Fruit fly (Drosophila melanogaster): ENCODE data around the gene CG13994.

Gene CG13994

DNA sequence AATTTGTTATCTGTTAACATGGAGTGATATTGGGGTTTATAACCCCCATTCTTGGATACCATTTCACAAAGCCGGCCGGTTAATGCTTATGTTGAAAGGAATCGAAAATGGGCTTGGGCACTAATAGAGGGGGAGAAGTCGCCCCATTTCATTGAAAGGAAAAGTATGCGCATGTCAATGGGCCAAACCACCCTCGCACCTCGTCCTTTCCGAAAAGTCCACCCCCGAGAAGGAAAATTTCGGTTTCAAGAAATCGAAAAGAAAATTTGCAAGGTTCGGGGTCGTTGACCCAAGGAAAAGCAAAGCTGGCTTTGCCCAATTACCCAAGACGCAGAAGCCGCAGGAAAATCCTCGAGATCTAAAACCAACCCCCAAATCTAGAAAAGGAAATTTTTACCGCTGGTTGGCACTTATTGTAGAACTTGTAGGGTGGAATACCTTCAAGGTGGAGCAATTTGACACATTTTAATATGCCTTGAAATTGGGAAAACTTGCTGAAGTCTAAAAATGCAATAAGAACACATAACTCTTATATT lies 14.1 kb downstream of the CG13994 start:
- TF ChIP-seq CG8478 (optimal IDR thresholded peaks at IDR 0.05) (no peak), CTCF (optimal IDR thresholded peaks at IDR 0.05) (no peak)

dm6 chr2L:6077632-6078031 lies 14.8 kb downstream of the CG13994 start:
- no peak for TF ChIP-seq CTCF (optimal IDR thresholded peaks at IDR 0.05)
- no peak for TF ChIP-seq CG8478 (optimal IDR thresholded peaks at IDR 0.05)

DNA sequence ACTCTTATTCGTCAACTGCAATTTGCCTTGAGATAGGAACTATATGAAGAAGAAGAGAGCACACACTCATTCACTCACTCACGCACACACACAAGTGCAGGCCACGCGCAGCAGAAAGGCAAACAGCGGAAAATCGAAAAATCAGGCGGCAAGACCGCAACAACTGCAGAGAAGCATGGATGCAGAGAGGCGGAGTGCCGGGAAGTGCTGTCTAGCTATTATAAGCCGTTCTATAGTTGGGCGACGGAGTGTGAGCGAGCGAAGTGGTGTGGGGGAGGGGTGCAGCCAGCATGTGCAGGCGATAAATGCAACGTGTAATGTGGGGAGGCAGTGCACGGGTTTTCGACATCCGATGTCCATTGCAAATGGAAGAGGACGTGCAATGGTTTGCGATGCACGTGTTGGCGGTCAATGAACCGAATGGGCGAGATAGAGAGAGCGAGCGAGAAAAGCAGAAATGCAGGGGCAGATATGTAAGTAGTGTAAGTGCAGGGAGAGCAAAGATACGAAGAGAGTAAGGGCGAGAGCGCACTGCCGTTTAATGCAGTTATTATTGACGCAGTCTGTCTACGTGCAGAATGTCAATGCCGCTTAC lies 16.1 kb downstream of the CG13994 start:
- TF ChIP-seq CTCF (optimal IDR thresholded peaks at IDR 0.05), result no peak
- TF ChIP-seq CG8478 (optimal IDR thresholded peaks at IDR 0.05), result no peak

DNA sequence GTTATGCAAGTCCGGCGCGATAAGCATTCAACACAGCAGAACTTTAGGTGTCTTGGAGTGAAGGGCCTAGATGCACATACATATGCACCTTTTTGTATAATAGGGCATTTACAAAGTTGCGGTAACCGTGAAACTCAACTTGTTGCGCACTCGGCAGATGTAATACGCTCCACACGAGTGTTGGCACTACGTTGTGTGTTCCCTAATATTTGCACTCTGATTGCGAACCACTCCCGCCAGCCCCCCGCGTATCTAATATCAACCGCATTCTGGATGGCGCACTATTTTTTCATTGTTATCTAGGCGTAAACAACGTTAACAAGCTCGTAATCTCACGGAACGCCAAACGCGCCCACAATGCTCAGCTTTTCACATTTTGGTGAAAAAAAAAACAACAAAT lies 17.5 kb downstream of the CG13994 start:
- no peak for TF ChIP-seq CTCF (optimal IDR thresholded peaks at IDR 0.05)
- TF ChIP-seq CG8478 (optimal IDR thresholded peaks at IDR 0.05), result no peak

dm6 chr2L:6081134-6081832 lies 18.5 kb downstream of the CG13994 start:
- TF ChIP-seq CG8478 (optimal IDR thresholded peaks at IDR 0.05), result no peak
- no peak for TF ChIP-seq CTCF (optimal IDR thresholded peaks at IDR 0.05)

DNA sequence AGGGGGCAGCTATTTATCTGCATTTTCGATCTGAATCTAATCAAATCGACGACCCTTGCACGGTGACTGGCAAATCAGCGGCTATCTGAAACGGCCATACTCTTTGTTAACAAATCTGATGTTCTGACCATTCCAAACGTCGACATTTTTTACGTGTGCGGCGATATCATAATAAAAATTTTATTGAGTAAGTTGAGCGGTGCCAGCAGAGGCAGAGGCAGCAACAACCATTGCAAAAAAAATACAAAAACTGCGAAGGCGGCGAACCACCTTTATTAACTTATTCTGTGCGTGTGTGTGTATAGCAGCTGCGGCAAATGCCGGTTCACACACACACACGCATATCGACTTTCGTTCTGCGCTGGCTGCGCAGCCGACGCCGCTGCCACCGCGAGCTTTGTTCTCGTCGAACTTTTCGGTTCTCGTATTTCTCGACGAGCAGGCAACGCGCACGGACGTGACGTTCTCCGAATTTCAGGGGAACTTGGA lies 19.4 kb downstream of the CG13994 start, which contains the start of gene Kr-h1:
TSS of gene Kr-h1 (plus strand) at position 447 of the 489 bp plus-strand sequence.
- TF ChIP-seq CTCF (optimal IDR thresholded peaks at IDR 0.05) (no peak), CG8478 (optimal IDR thresholded peaks at IDR 0.05) (no peak)

DNA sequence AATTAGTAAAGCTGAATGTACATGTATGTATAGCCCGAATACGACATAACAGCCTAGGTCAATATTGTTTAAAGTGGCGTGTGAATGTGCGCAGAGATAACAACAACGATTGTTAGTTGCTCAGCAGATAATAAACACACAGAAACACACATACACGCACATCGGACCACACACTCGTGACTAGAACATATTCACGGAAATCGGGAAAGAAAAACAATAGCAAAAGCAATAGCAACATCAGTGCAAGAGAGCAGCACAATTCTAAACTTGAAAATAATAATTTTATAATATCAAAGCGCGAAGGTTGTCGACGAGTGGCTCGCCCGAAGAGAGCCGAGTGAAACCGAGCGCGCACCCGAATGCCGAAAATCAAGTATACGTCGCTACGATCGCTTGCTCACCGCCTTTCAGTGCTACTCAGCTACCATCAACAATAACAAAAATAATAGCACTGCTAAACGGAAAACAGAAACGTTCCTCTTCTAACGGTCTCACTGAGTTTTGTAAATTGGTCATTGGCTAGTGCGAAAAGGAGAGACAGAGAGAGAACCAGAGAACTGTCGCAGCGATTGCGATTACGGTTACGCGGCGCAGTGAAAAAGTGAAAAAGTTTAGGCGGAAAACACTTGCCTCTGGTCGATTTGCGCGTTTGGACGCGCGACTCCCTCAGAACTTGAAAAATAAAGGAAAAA lies 20.3 kb downstream of the CG13994 start:
- TF ChIP-seq CG8478 (optimal IDR thresholded peaks at IDR 0.05) (no peak), CTCF (optimal IDR thresholded peaks at IDR 0.05) (no peak)

DNA sequence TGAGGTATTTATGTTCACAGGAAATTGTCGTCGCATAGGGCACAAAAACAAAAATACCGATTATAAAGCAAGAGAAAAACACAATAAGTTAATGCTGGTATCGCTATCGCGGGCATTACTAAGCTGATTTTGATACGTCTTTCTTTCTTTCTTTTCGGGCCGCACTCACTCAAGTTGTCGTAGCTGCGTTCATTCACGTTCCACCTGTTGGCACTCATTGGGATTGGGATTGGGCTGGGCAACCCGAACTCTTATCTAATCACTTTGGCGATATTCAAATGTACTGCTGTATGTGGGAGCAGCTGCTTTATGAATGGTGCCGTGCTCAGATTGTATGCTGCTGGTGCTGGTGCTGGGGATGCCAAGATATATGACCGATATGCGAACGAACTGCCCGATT lies 21.9 kb downstream of the CG13994 start:
- no peak for TF ChIP-seq CTCF (optimal IDR thresholded peaks at IDR 0.05)
- TF ChIP-seq CG8478 (optimal IDR thresholded peaks at IDR 0.05), result no peak

dm6 chr2L:6085733-6086317 lies 23.0 kb downstream of the CG13994 start:
- TF ChIP-seq CG8478 (optimal IDR thresholded peaks at IDR 0.05) (no peak), CTCF (optimal IDR thresholded peaks at IDR 0.05) (no peak)

- TF ChIP-seq CG8478 (optimal IDR thresholded peaks at IDR 0.05) (no peak), CTCF (optimal IDR thresholded peaks at IDR 0.05) (no peak)
These were observed 24.0 kb downstream of the CG13994 start for dm6 chr2L:6086771-6087170.

dm6 chr2L:6087685-6088084 lies 24.9 kb downstream of the CG13994 start:
- no peak for TF ChIP-seq CG8478 (optimal IDR thresholded peaks at IDR 0.05)
- no peak for TF ChIP-seq CTCF (optimal IDR thresholded peaks at IDR 0.05)

DNA sequence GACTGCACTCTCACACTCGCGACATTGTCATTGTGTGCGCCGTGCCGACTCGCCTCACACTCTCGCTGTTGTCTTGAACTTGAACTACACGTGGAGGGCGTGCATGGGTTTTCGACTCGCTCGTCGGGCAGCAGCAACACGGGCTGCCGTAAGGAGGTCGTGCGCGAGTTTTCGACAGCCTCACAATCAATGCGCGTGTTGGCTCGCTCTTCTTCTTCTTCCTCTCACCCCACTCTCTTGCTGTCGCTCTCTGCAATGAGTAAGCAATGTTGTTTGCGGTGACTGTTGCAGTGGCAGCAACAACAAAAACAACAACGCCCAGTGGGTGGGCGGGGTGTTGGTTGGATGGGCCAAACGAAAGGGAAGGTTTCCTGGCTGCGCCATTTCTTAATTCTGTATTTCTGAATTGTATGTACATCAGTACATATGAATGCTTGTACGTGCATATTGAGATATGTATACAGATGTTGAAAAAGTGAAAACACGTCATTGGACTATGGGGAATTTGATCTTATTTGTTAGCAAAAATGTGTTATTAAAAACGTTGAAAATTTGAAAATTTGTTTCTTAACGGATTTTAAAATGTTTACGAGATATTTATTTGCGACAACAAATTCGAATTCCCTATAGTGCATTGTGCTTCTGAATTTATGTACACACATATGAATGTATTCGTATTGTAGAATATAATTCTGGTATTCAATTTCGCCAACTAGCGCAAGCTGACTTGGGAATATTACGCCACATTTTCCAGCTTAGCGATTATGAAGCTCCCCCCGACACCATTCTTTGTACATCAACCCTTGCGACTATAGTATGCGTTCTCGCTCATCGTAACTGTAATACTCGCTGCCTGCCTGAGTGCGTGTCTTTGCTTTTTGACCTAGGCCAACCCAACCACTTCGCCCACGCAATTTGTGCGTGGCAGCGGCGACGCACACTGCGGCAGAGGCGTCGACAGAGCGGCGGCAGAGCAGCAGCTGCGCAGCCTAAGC lies 25.9 kb downstream of the CG13994 start:
- no peak for TF ChIP-seq CTCF (optimal IDR thresholded peaks at IDR 0.05)
- TF ChIP-seq CG8478 (optimal IDR thresholded peaks at IDR 0.05), result no peak

DNA sequence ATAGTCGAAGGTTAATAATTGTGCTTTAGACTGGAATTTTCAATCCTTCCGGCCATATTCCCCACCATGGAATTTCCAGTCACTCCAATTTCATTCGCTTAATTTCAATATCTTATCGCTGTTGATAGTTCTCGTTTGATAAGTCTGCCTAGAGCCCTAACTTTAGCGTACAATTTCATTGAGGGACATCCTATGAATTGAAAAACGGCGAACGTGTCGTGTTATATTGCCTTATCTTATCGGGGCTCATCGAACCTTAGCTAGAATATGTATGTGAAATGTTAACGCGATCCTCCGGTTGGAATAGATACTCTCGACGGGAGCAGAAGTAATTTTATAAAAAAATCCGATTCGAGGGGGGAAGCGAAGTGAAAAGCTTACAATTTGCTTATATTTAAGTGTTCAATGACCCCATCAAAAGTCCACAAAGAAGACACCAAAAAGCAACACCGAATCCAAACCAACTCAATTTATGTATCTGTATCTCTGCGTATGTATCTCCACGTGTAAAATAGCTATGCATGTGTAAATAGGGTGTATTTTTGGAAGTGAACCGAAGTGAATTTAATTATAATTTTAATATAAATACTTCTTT lies 26.9 kb downstream of the CG13994 start:
- TF ChIP-seq CTCF (optimal IDR thresholded peaks at IDR 0.05) (no peak), CG8478 (optimal IDR thresholded peaks at IDR 0.05) (no peak)

DNA sequence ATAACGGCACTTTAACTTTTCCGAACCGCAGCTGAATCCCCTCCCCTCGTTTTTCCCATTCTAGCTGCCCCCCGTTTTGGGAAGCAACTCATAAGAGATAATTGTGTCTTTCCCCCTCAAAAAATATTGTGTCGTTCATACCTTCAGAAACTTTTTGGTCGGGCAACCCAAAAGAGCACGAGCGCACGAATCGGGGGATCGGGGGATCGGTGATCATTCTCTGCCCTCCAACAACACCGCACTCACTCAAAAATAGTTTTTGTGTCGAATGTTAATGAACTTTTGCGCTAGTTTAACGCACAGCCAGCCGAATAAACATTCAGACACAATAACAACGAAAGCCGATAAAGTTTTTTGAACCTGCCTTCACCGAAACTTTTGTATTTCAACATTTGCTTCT lies 27.6 kb downstream of the CG13994 start:
- TF ChIP-seq CG8478 (optimal IDR thresholded peaks at IDR 0.05) (no peak), CTCF (optimal IDR thresholded peaks at IDR 0.05) (no peak)

Data from S2 (cell line).